Worm (Caenorhabditis elegans) whole organism, late embryonic: ENCODE results near the gene F09D12.2.

Experiments
- ama-1 ChIP-seq: fragments of 150-350 bp; optimal IDR thresholded peaks from 2 replicates; lab custom pipeline; 2014
- ceh-19 ChIP-seq: fragments of 200-800 bp; sonication (Bioruptor generic); optimal IDR thresholded peaks from 2 replicates; lab custom pipeline; 2018; ENCODE audit warnings: mild to moderate bottlenecking, missing genetic modification characterization, missing compliant biosample characterization
- ceh-45 ChIP-seq: fragments of 200-800 bp; sonication (Bioruptor generic); IDR thresholded peaks from 2 replicates; pipeline ENCODE4 v1.3.6; 2022; ENCODE audit warnings: missing genetic modification reagents, missing genetic modification characterization, missing compliant biosample characterization
- dmd-4 ChIP-seq: sonication (generic microtip); optimal IDR thresholded peaks from 2 replicates; lab custom pipeline; 2016; ENCODE audit warnings: borderline replicate concordance, missing genetic modification characterization, missing compliant biosample characterization
- ets-4 ChIP-seq: sonication (generic microtip); optimal IDR thresholded peaks from 2 replicates; lab custom pipeline; 2016; ENCODE audit warnings: missing genetic modification characterization, missing compliant biosample characterization
- odd-2 ChIP-seq: sonication (generic microtip); optimal IDR thresholded peaks from 2 replicates; lab custom pipeline; 2017; ENCODE audit warnings: antibody characterized with exemption, mild to moderate bottlenecking, missing genetic modification characterization, missing compliant biosample characterization
- pha-4 ChIP-seq: fragments of 150-350 bp; optimal IDR thresholded peaks from 2 replicates; lab custom pipeline; 2018; ENCODE audit warnings: missing biosample characterization, missing genetic modification reagents, missing genetic modification characterization
- rnt-1 ChIP-seq: sonication (generic microtip); optimal IDR thresholded peaks from 2 replicates; lab custom pipeline; 2016; ENCODE audit warnings: missing genetic modification characterization, missing compliant biosample characterization
- tbx-2 ChIP-seq: sonication (generic microtip); optimal IDR thresholded peaks from 2 replicates; lab custom pipeline; 2016; ENCODE audit warnings: missing genetic modification characterization, missing compliant biosample characterization
- ztf-16 ChIP-seq: sonication (generic microtip); optimal IDR thresholded peaks from 2 replicates; lab custom pipeline; 2017; ENCODE audit warnings: missing genetic modification characterization, missing compliant biosample characterization

DNA sequence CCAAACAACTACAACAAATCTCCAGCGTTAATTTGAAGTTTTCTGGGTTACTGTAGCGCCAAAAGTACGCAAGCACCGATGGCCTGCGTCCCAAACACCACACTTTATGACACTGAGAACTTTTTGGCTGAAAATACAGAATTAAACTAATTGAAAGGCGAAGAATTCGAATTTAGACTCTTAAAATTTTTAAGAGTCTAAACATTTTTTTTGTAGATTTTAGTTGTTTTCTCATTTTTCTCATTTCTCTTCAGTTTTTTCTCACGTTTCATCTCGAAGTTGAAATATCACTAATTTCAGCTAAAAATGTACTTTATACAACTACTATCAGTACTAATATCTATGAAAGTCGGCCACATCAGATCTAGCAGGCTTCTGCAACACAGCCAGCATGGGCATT lies 28.6 kb downstream of the F09D12.2 start, which contains the start of gene lgc-9:
- TF ChIP-seq ceh-19 (GFP tag; lab: Kevin White, UChicago) (no peak), ceh-45 (no peak), ztf-16 (tag; lab: Kevin White, UChicago) (no peak), ets-4 (no peak), odd-2 (no peak), dmd-4 (no peak), ama-1 (lab: Kevin White, UChicago) (no peak), tbx-2 (tag; lab: Kevin White, UChicago) (no peak), rnt-1 (no peak), pha-4 (tag; lab: Kevin White, UChicago) (no peak)
